Worm (Caenorhabditis elegans): ENCODE results near the gene gst-20.
"Not testable (repeated sequence)": the region's sequence is repeated elsewhere in the genome, so short reads cannot be mapped to it uniquely, and the experiment has no call there.

Gene gst-20

DNA sequence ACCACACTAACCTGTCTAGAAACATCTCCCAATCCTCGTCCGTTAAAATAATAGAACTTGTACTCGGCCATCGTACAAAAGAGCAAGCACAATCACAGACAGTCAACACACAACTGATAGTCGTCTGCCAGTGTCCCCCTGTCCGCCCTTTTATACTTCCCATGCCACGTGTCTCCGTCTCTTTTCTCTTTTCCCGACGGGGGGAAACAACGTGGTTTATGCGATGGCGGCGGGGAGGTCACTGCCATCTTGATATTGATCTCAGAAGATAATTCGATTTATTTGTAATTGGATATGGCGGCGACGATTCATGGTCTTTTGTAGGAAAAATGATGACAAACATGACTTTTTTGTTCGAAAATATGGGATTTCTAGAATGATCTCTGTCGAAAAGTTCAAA lies at the start of gene gst-20:
Gene gst-20 (minus strand): TSS at position 170 of the 400 bp plus-strand sequence.
- no peak for TF ChIP-seq flt-1 (GFP tag; IDR thresholded peaks at IDR 0.05)
- TF ChIP-seq klf-2 (GFP tag; conservative IDR thresholded peaks at IDR 0.05) = no peak
- TF ChIP-seq ztf-23 (GFP tag; IDR thresholded peaks at IDR 0.05) = no peak
- no peak for TF ChIP-seq med-1 (GFP tag; optimal IDR thresholded peaks at IDR 0.05; ENCODE audit: insufficient read depth)
- no peak for TF ChIP-seq T22C8.4 (GFP tag; IDR thresholded peaks at IDR 0.05)
- no peak for TF ChIP-seq tab-1 (GFP tag; IDR thresholded peaks at IDR 0.05)
- no peak for TF ChIP-seq ztf-29 (GFP tag; IDR thresholded peaks at IDR 0.05)
- TF ChIP-seq ref-1 (GFP tag; conservative IDR thresholded peaks at IDR 0.05) = no peak
- no peak for TF ChIP-seq cog-1 (tag; optimal IDR thresholded peaks at IDR 0.05)

DNA sequence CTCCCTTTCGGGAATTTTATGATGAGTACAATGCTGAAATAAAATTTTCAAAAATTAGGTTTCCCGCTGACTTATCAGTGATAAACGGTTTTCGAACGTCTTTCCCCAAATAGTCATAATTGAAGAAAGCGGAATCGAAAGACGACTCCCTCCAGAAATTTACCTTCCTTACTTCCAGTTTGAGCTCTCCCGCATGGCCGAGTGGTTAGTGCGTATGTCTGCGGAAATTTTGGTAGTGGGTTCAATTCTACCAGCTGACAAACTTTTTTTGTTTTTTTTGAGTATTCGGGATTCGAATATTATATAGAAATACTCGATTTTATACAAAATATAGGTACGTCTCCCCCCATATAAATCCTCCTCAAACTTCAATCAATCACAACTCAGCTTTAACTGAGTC lies 48.8 kb upstream of the gst-20 start:
- peak; percentile 75; the same call in 1 of the 2 replicates for TF ChIP-seq flt-1 (GFP tag; IDR thresholded peaks at IDR 0.05)

DNA sequence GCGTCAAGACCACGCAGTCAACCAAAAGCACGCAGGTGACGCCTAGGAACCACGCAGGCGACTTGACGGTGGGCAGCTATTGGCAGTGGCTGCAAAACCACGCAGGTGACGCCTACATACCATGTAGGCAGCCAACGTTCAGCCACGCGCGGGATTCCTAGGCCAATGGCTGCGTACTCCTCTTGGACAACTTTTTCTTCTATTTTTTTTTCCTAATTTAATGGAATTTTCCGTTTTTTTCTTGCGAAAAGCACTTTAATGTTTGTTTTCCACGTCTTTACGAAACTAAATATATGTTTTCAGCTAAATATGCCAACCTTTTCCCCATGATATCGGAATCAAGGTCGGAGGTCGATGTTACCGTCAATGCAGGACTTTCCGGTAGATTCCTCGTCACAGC lies 45.1 kb upstream of the gst-20 start, which contains the start of gene C31C9.9:
Gene C31C9.9 (plus strand): TSS at position 301 of the 400 bp plus-strand sequence.
- not testable (repeated sequence) for TF ChIP-seq ztf-23 (GFP tag; IDR thresholded peaks at IDR 0.05); ztf-29 (GFP tag; IDR thresholded peaks at IDR 0.05); klf-2 (GFP tag; conservative IDR thresholded peaks at IDR 0.05)

DNA sequence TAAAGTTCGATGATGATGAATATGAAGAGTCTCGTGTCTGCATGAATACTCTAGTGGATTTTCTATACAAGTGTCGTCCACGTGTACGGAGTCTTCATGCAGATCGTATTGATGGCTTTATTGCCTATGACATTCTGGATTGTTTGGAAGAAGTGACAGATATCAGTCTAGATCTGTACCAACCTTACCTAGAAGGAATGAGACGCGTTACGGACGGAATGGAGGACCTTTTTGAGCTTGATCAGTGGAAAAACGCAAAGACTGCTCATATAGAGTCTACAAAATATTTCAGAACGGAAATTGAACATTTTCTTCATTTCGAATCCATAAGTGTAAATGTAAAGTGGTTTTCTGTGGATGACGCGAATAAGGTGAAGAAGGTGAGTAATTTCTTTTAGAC lies 38.6 kb upstream of the gst-20 start, which contains the start of gene fbxa-169:
Gene fbxa-169 (plus strand): TSS at position 301 of the 400 bp plus-strand sequence.
- TF ChIP-seq T22C8.4 (GFP tag; IDR thresholded peaks at IDR 0.05) = no peak
- TF ChIP-seq ztf-29 (GFP tag; IDR thresholded peaks at IDR 0.05) = no peak
- TF ChIP-seq klf-2 (GFP tag; conservative IDR thresholded peaks at IDR 0.05) = no peak
- no peak for TF ChIP-seq flt-1 (GFP tag; IDR thresholded peaks at IDR 0.05)
- no peak for TF ChIP-seq ztf-23 (GFP tag; IDR thresholded peaks at IDR 0.05)
- TF ChIP-seq med-1 (GFP tag; optimal IDR thresholded peaks at IDR 0.05; ENCODE audit: insufficient read depth) = no peak
- no peak for TF ChIP-seq tab-1 (GFP tag; IDR thresholded peaks at IDR 0.05)
- no peak for TF ChIP-seq ref-1 (GFP tag; conservative IDR thresholded peaks at IDR 0.05)
- TF ChIP-seq cog-1 (tag; optimal IDR thresholded peaks at IDR 0.05) = no peak

DNA sequence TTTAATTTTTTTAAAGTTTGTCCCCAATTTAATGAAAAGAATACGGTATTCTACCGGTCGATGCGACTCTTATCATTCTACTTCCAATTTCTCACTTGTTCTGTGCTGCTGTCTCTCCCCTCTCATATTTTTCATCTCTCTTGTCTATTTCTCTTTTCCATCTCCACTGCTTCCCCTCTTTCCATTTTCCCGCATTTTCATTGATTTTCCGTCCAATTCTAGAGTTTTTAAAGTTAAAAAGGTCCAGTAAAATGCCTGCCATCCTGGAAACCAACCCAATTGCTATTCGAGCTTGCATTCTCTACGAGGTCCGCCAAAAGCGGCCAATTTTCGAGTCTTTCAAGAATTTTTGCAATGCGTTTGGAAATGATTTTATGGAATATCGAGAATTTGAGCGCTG lies 31.7 kb upstream of the gst-20 start, which contains the start of gene fbxa-167:
Gene fbxa-167 (plus strand): TSS at position 179 of the 400 bp plus-strand sequence.
- no peak for TF ChIP-seq ztf-29 (GFP tag; IDR thresholded peaks at IDR 0.05)

DNA sequence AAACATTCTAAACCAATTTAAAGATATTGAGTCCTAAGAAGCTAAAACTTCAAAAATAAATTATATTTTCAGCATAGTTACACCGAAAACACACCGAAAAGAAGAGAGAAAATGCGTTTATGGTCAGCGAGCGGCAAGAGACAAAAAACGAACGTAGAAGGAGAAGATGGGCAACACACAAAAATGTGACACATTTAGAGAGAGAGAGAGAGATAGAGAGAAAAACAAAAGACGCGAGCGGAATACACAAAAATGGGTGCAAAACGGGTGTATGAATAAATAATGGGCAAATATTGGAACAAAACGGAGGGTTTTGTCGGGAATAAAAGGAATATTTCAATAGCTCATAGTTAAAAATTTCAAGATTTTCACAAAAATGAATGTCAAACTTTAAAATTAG lies 30.6 kb upstream of the gst-20 start:
- no peak for TF ChIP-seq ztf-29 (GFP tag; IDR thresholded peaks at IDR 0.05)
- TF ChIP-seq klf-2 (GFP tag; conservative IDR thresholded peaks at IDR 0.05) = no peak
- no peak for TF ChIP-seq T22C8.4 (GFP tag; IDR thresholded peaks at IDR 0.05)
- TF ChIP-seq tab-1 (GFP tag; IDR thresholded peaks at IDR 0.05) = no peak
- TF ChIP-seq ref-1 (GFP tag; conservative IDR thresholded peaks at IDR 0.05) = no peak
- no peak for TF ChIP-seq med-1 (GFP tag; optimal IDR thresholded peaks at IDR 0.05; ENCODE audit: insufficient read depth)
- TF ChIP-seq ztf-23 (GFP tag; IDR thresholded peaks at IDR 0.05) = no peak
- no peak for TF ChIP-seq flt-1 (GFP tag; IDR thresholded peaks at IDR 0.05)
- no peak for TF ChIP-seq cog-1 (tag; optimal IDR thresholded peaks at IDR 0.05)

DNA sequence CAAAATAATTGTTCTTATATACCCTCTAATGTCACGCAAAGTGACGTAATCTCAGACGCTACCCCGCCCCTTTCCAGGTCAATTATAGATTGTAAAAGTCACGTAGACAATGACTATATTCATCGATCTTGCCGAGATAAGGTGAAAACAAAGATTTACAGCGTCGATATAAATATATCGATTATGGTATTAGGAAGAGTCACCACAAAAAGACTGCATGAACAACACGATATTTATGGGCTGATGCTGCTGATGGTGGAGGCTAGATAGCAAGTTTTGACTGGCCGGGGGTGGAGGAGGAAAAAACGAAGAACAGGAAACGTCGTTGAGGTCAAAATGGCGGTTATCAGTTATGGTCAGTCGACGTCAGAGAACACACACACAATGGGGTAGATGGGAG lies 29.0 kb upstream of the gst-20 start:
- TF ChIP-seq cog-1 (tag; optimal IDR thresholded peaks at IDR 0.05) (no peak), tab-1 (GFP tag; IDR thresholded peaks at IDR 0.05) (no peak), klf-2 (GFP tag; conservative IDR thresholded peaks at IDR 0.05) (no peak), med-1 (GFP tag; optimal IDR thresholded peaks at IDR 0.05; ENCODE audit: insufficient read depth) (no peak), ref-1 (GFP tag; conservative IDR thresholded peaks at IDR 0.05) (no peak), ztf-23 (GFP tag; IDR thresholded peaks at IDR 0.05) (no peak)

DNA sequence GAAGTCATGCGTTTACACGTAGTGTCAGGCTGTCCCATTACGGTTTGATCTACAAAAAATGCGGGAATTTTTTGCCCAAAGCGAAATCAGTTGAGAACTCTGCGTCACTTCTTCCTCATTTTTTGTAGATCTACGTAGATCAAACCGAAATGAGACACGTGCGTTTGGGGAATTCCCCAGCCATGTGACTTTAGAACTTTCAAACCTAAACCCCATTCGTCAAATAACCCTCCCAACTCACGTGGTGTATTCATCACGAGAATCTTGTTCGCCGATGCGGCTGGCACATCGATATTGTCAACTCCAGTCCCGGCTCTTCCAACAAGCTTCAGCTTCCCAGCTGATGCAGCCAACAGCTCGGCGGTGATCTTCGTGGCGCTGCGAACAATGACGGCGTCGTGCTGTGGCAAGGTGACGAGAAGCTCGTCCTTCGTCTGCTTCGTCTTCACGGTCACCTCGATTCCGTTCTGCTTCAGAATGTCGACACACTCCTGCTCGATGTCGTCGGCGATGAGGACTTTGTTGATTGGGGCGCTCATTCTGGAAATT lies 28.4 kb upstream of the gst-20 start, which contains the start of gene phdh-1:
Gene phdh-1 (minus strand): TSS at position 540 of the 549 bp plus-strand sequence.
- TF ChIP-seq ref-1 (GFP tag; conservative IDR thresholded peaks at IDR 0.05) (no peak), klf-2 (GFP tag; conservative IDR thresholded peaks at IDR 0.05) (no peak), tab-1 (GFP tag; IDR thresholded peaks at IDR 0.05) (no peak), cog-1 (tag; optimal IDR thresholded peaks at IDR 0.05) (no peak), med-1 (GFP tag; optimal IDR thresholded peaks at IDR 0.05; ENCODE audit: insufficient read depth) (no peak), ztf-23 (GFP tag; IDR thresholded peaks at IDR 0.05) (no peak)

DNA sequence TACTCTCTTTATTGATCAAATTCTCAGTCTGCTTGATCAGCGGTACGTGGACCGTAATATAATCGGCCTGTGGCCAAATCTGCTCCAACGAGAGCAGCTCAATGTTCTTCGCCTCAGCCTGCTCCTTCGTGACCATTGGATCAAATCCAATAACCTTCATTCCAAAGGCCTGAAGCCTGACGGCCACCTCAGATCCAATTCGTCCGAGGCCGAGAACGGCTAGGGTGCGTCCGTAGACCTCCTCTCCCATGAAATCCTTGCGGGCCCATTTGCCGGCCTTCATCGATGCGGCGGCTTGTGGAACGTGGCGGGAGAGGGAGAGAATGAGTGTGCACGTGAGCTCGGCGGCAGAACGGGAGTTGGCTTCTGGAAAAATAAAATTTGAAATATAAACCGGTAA lies 27.8 kb upstream of the gst-20 start:
- no peak for TF ChIP-seq ztf-23 (GFP tag; IDR thresholded peaks at IDR 0.05)
- TF ChIP-seq T22C8.4 (GFP tag; IDR thresholded peaks at IDR 0.05) = no peak
- TF ChIP-seq ztf-29 (GFP tag; IDR thresholded peaks at IDR 0.05) = no peak
- TF ChIP-seq tab-1 (GFP tag; IDR thresholded peaks at IDR 0.05) = no peak
- TF ChIP-seq klf-2 (GFP tag; conservative IDR thresholded peaks at IDR 0.05) = no peak
- no peak for TF ChIP-seq flt-1 (GFP tag; IDR thresholded peaks at IDR 0.05)
- TF ChIP-seq med-1 (GFP tag; optimal IDR thresholded peaks at IDR 0.05; ENCODE audit: insufficient read depth) = no peak
- TF ChIP-seq ref-1 (GFP tag; conservative IDR thresholded peaks at IDR 0.05) = no peak
- TF ChIP-seq cog-1 (tag; optimal IDR thresholded peaks at IDR 0.05) = no peak

DNA sequence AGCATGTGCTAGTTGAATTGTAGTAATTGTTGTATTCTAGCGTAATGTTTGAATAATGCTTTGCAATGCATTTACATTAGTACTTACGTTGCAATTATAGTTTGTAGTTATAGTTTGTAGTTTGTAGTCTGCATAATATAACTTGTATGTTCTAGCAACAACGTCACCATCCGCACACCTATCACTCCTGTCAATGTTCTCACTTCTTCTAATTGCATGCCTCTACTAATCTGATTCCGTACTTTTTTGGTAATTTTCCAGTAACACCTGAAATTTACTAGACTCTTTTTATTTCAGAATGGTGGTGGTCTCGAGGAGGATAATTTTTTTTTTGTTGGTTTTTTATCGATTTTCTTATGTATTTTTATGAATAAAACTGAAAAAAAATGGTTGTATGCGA lies 27.0 kb upstream of the gst-20 start:
- TF ChIP-seq tab-1 (GFP tag; IDR thresholded peaks at IDR 0.05) (no peak), ztf-23 (GFP tag; IDR thresholded peaks at IDR 0.05) (no peak), cog-1 (tag; optimal IDR thresholded peaks at IDR 0.05) (no peak), T22C8.4 (GFP tag; IDR thresholded peaks at IDR 0.05) (no peak), ztf-29 (GFP tag; IDR thresholded peaks at IDR 0.05) (no peak), med-1 (GFP tag; optimal IDR thresholded peaks at IDR 0.05; ENCODE audit: insufficient read depth) (no peak), ref-1 (GFP tag; conservative IDR thresholded peaks at IDR 0.05) (no peak), flt-1 (GFP tag; IDR thresholded peaks at IDR 0.05) (no peak), klf-2 (GFP tag; conservative IDR thresholded peaks at IDR 0.05) (no peak)

All from whole organism, midembryonic.